Fruit fly (Drosophila melanogaster) whole organism, pupa: Measurements from ENCODE around the gene CG4069.

Experiments
- CG10348 ChIP-seq: fragments of 200-800 bp; sonication (Bioruptor generic); IDR thresholded peaks from 2 replicates; pipeline ENCODE4 v1.3.6; 2022; ENCODE audit warnings: missing biosample characterization, missing genetic modification characterization
- CG12605 ChIP-seq: fragments of 200-800 bp; sonication (Bioruptor generic); IDR thresholded peaks from 2 replicates; pipeline ENCODE4 v1.3.6; 2022; ENCODE audit warnings: missing biosample characterization, missing genetic modification characterization
- CG13204 ChIP-seq: fragments of 200-800 bp; sonication (Bioruptor generic); optimal IDR thresholded peaks from 2 replicates; lab custom pipeline; 2018; ENCODE audit warnings: missing biosample characterization, mild to moderate bottlenecking, missing genetic modification characterization, moderate library complexity
- CG14655 ChIP-seq: fragments of 200-800 bp; sonication (Bioruptor generic); optimal IDR thresholded peaks from 3 replicates; lab custom pipeline; 2017; ENCODE audit warnings: mild to moderate bottlenecking, missing biosample characterization, missing genetic modification reagents, missing genetic modification characterization
- CG15710 ChIP-seq: fragments of 200-800 bp; sonication (Bioruptor generic); optimal IDR thresholded peaks from 2 replicates; lab custom pipeline; 2018; ENCODE audit warnings: missing biosample characterization, mild to moderate bottlenecking, missing genetic modification characterization, moderate library complexity
- CG17806 ChIP-seq: fragments of 200-800 bp; sonication (Bioruptor generic); optimal IDR thresholded peaks from 2 replicates; lab custom pipeline; 2018; ENCODE audit warnings: missing biosample characterization, mild to moderate bottlenecking, missing genetic modification characterization, moderate library complexity
- CG32121 ChIP-seq: fragments of 200-800 bp; sonication (Bioruptor generic); IDR thresholded peaks from 2 replicates; pipeline ENCODE4 v1.3.6; 2022; ENCODE audit warnings: missing biosample characterization, missing genetic modification characterization
- CG34367 ChIP-seq: fragments of 200-800 bp; sonication (Bioruptor generic); optimal IDR thresholded peaks from 2 replicates; lab custom pipeline; 2018; ENCODE audit warnings: missing biosample characterization, mild to moderate bottlenecking, missing genetic modification characterization
- CG4496 ChIP-seq: fragments of 200-800 bp; sonication (Bioruptor generic); IDR thresholded peaks from 3 replicates; pipeline ENCODE4 v1.3.6; 2022; ENCODE audit warnings: missing biosample characterization, missing genetic modification characterization
- CG8159 ChIP-seq: fragments of 200-800 bp; sonication (Bioruptor generic); optimal IDR thresholded peaks from 3 replicates; lab custom pipeline; 2018; ENCODE audit warnings: missing biosample characterization, mild to moderate bottlenecking, missing genetic modification characterization, moderate library complexity
- CG8301 ChIP-seq: fragments of 200-800 bp; sonication (Bioruptor generic); optimal IDR thresholded peaks from 2 replicates; lab custom pipeline; 2018; ENCODE audit warnings: missing biosample characterization, mild to moderate bottlenecking, missing genetic modification characterization
- CG9948 ChIP-seq: fragments of 200-800 bp; sonication (Bioruptor generic); optimal IDR thresholded peaks from 2 replicates; lab custom pipeline; 2018; ENCODE audit warnings: missing biosample characterization, mild to moderate bottlenecking, missing genetic modification characterization, moderate library complexity
- D1 ChIP-seq: fragments of 200-800 bp; sonication (Bioruptor generic); optimal IDR thresholded peaks from 2 replicates; lab custom pipeline; 2018; ENCODE audit warnings: missing biosample characterization, mild to moderate bottlenecking, missing genetic modification characterization, moderate library complexity
- EcR ChIP-seq: fragments of 200-800 bp; sonication (Bioruptor generic); optimal IDR thresholded peaks from 3 replicates; lab custom pipeline; 2019; ENCODE audit warnings: missing biosample characterization, missing genetic modification characterization, mild to moderate bottlenecking, moderate library complexity, missing genetic modification reagents
- Ets98B ChIP-seq: fragments of 200-800 bp; sonication (Bioruptor generic); IDR thresholded peaks from 2 replicates; pipeline ENCODE4 v1.3.6; 2022; ENCODE audit warnings: missing biosample characterization, missing genetic modification characterization
- Pif1A ChIP-seq: fragments of 200-800 bp; sonication (Bioruptor generic); optimal IDR thresholded peaks from 3 replicates; lab custom pipeline; 2016; ENCODE audit warnings: missing biosample characterization, missing genetic modification characterization
- Pif1B ChIP-seq: fragments of 200-800 bp; sonication (Bioruptor generic); optimal IDR thresholded peaks from 3 replicates; lab custom pipeline; 2016; ENCODE audit warnings: missing biosample characterization, missing genetic modification characterization
- Snoo ChIP-seq: fragments of 200-800 bp; sonication (Bioruptor generic); optimal IDR thresholded peaks from 3 replicates; lab custom pipeline; 2017; ENCODE audit warnings: missing biosample characterization, mild to moderate bottlenecking, missing genetic modification characterization, inconsistent platforms
- fd96Ca ChIP-seq: fragments of 200-800 bp; sonication (Bioruptor generic); IDR thresholded peaks from 3 replicates; pipeline ENCODE4 v1.3.6; 2022; ENCODE audit warnings: missing biosample characterization, missing genetic modification characterization
- gl ChIP-seq: fragments of 200-800 bp; sonication (Bioruptor generic); optimal IDR thresholded peaks from 2 replicates; lab custom pipeline; 2018; ENCODE audit warnings: missing biosample characterization, mild to moderate bottlenecking, missing genetic modification characterization
- rn ChIP-seq: fragments of 200-800 bp; sonication (Bioruptor generic); IDR thresholded peaks from 2 replicates; pipeline ENCODE4 v1.3.6; 2022; ENCODE audit warnings: missing biosample characterization, missing genetic modification characterization

The CG4069 gene

dm6 chr3L:12566065-12566730 is 29.1 kb upstream of the CG4069 start:
- TF ChIP-seq rn (GFP tag; lab: Robert Waterston, UW) (no peak), CG4496 (GFP tag; lab: Robert Waterston, UW) (no peak), CG17806 (tag; lab: Kevin White, UChicago) (no peak), D1 (tag; lab: Kevin White, UChicago) (no peak), CG14655 (GFP tag; lab: Kevin White, UChicago) (no peak), CG32121 (GFP tag; lab: Robert Waterston, UW) (no peak)

dm6 chr3L:12565422-12565821 is 28.3 kb upstream of the CG4069 start:
- TF ChIP-seq EcR (no peak), CG9948 (tag; lab: Kevin White, UChicago) (no peak), CG8301 (tag; lab: Kevin White, UChicago) (no peak), CG12605 (GFP tag; lab: Robert Waterston, UW) (no peak), CG13204 (GFP tag; lab: Kevin White, UChicago) (no peak), Snoo (tag; lab: Kevin White, UChicago) (no peak), CG17806 (tag; lab: Kevin White, UChicago) (no peak), Pif1B (GFP tag; lab: Kevin White, UChicago) (no peak), D1 (tag; lab: Kevin White, UChicago) (no peak), Pif1A (GFP tag; lab: Kevin White, UChicago) (no peak), rn (GFP tag; lab: Robert Waterston, UW) (no peak), CG10348 (GFP tag; lab: Robert Waterston, UW) (no peak), fd96Ca (GFP tag; lab: Robert Waterston, UW) (no peak), CG34367 (tag; lab: Kevin White, UChicago) (no peak), CG15710 (no peak), CG32121 (GFP tag; lab: Robert Waterston, UW) (no peak), CG4496 (GFP tag; lab: Robert Waterston, UW) (no peak), gl (tag; lab: Kevin White, UChicago) (no peak)

- TF ChIP-seq CG13204 (GFP tag; lab: Kevin White, UChicago): no peak
These were observed 27.9 kb upstream of the CG4069 start for dm6 chr3L:12564979-12565378.

- TF ChIP-seq CG14655 (GFP tag; lab: Kevin White, UChicago): no peak
- TF ChIP-seq Pif1A (GFP tag; lab: Kevin White, UChicago): no peak
- no peak for TF ChIP-seq Pif1B (GFP tag; lab: Kevin White, UChicago)
- no peak for TF ChIP-seq Snoo (tag; lab: Kevin White, UChicago)
- no peak for TF ChIP-seq CG12605 (GFP tag; lab: Robert Waterston, UW)
- no peak for TF ChIP-seq gl (tag; lab: Kevin White, UChicago)
- TF ChIP-seq CG9948 (tag; lab: Kevin White, UChicago): no peak
- TF ChIP-seq CG4496 (GFP tag; lab: Robert Waterston, UW): no peak
- no peak for TF ChIP-seq EcR
- TF ChIP-seq CG34367 (tag; lab: Kevin White, UChicago): no peak
- TF ChIP-seq CG8301 (tag; lab: Kevin White, UChicago): no peak
- no peak for TF ChIP-seq CG17806 (tag; lab: Kevin White, UChicago)
- no peak for TF ChIP-seq CG10348 (GFP tag; lab: Robert Waterston, UW)
These were observed 27.2 kb upstream of the CG4069 start for dm6 chr3L:12564284-12564683.

dm6 chr3L:12559273-12559672 is 22.2 kb upstream of the CG4069 start:
- TF ChIP-seq CG32121 (GFP tag; lab: Robert Waterston, UW): no peak
- no peak for TF ChIP-seq CG17806 (tag; lab: Kevin White, UChicago)
- TF ChIP-seq CG13204 (GFP tag; lab: Kevin White, UChicago): no peak
- TF ChIP-seq CG14655 (GFP tag; lab: Kevin White, UChicago): no peak
- no peak for TF ChIP-seq Pif1A (GFP tag; lab: Kevin White, UChicago)
- no peak for TF ChIP-seq Snoo (tag; lab: Kevin White, UChicago)
- no peak for TF ChIP-seq EcR
- TF ChIP-seq CG4496 (GFP tag; lab: Robert Waterston, UW): no peak
- TF ChIP-seq, all 21 proteins: peak for 0

dm6 chr3L:12557736-12558135 is 20.6 kb upstream of the CG4069 start:
- TF ChIP-seq Ets98B (GFP tag; lab: Robert Waterston, UW) (no peak), fd96Ca (GFP tag; lab: Robert Waterston, UW) (no peak), CG8159 (tag; lab: Kevin White, UChicago) (peak; percentile 81), Pif1B (GFP tag; lab: Kevin White, UChicago) (peak; percentile 53), CG17806 (tag; lab: Kevin White, UChicago) (peak; percentile 59), CG12605 (GFP tag; lab: Robert Waterston, UW) (no peak), CG9948 (tag; lab: Kevin White, UChicago) (peak; percentile 62), D1 (tag; lab: Kevin White, UChicago) (peak; percentile 29), gl (tag; lab: Kevin White, UChicago) (no peak), rn (GFP tag; lab: Robert Waterston, UW) (no peak), CG34367 (tag; lab: Kevin White, UChicago) (peak; percentile 60), CG32121 (GFP tag; lab: Robert Waterston, UW) (no peak), CG10348 (GFP tag; lab: Robert Waterston, UW) (no peak), Pif1A (GFP tag; lab: Kevin White, UChicago) (peak; percentile 51), CG4496 (GFP tag; lab: Robert Waterston, UW) (no peak), CG15710 (peak; percentile 77), EcR (no peak), CG14655 (GFP tag; lab: Kevin White, UChicago) (peak; percentile 58), CG13204 (GFP tag; lab: Kevin White, UChicago) (no peak), Snoo (tag; lab: Kevin White, UChicago) (peak; percentile 76), CG8301 (tag; lab: Kevin White, UChicago) (peak; percentile 42)
- TF ChIP-seq, all 21 proteins: peak for 11
